Fruit fly (Drosophila melanogaster): ENCODE results near the gene CG42832.

Gene CG42832

dm6 chr3L:11578211-11578673 is 31.7 kb upstream of the CG42832 start, which contains the start of gene CG33270:
Gene CG33270, minus strand, starts transcription at chr3L:11578623.
- TF ChIP-seq cic (GFP tag; optimal IDR thresholded peaks at IDR 0.05) (no peak), toe (GFP tag; optimal IDR thresholded peaks at IDR 0.05) (no peak), CG11617 (GFP tag; optimal IDR thresholded peaks at IDR 0.05) (no peak), Mnt (GFP tag; optimal IDR thresholded peaks at IDR 0.05) (no peak), cnc (optimal IDR thresholded peaks at IDR 0.05) (no peak)

DNA sequence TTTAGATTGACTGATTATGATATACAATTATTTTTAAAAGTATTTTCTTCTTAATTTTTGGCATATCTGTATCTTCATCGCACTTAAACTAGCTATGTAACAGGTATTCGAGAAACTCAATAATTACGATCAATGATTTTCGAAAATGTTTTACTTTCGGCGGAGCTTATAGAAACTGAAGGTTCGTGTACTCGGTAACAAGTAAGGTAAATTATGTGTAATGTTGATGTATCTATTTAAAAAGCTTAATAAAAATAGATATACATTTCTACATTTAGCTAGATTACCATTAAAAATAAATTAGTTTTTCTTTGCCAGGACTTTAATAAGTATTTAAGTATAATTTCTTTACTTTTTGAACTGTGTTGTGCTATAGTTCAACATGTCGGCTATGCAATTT is 31.1 kb upstream of the CG42832 start:
- TF ChIP-seq Hr96 (GFP tag; optimal IDR thresholded peaks at IDR 0.05), result no peak
- TF ChIP-seq CG5204 (GFP tag; optimal IDR thresholded peaks at IDR 0.05), result no peak
- TF ChIP-seq pad (GFP tag; optimal IDR thresholded peaks at IDR 0.05), result no peak

DNA sequence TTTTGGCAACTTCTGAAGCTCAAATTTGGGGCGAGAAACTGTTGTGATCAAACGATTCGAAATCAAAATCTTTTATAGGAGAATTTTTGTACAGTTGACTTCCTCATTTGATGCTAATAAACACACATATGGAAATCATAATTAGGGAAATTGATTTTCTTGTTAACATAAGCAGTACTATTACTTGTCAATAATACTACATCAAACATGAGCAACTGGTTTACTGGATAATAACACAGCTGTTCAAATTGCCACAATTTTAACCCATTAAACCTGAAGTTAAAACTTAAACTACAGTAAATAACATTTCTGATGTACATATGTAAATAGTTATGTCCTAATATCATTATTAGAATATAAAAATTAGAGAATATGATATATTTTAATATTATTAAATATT is 30.0 kb upstream of the CG42832 start, which contains the start of gene CG43390:
TSS of gene CG43390 (minus strand) at position 32 of the 400 bp plus-strand sequence.
- TF ChIP-seq Clk (GFP tag; optimal IDR thresholded peaks at IDR 0.05) (no peak), CG7101 (tag; optimal IDR thresholded peaks at IDR 0.05) (no peak), CG14711 (tag; optimal IDR thresholded peaks at IDR 0.05) (no peak), CG12768 (GFP tag; optimal IDR thresholded peaks at IDR 0.05) (no peak), toe (GFP tag; optimal IDR thresholded peaks at IDR 0.05) (no peak), pad (GFP tag; optimal IDR thresholded peaks at IDR 0.05) (no peak), kay (GFP tag; ENCODE audit: borderline replicate concordance) (no peak), tj (GFP tag; optimal IDR thresholded peaks at IDR 0.05) (no peak), cic (GFP tag; optimal IDR thresholded peaks at IDR 0.05) (no peak), bab1 (GFP tag; optimal IDR thresholded peaks at IDR 0.05) (no peak), Crg-1 (GFP tag; optimal IDR thresholded peaks at IDR 0.05) (no peak), CG33017 (tag; optimal IDR thresholded peaks at IDR 0.05) (no peak), Hr96 (GFP tag; optimal IDR thresholded peaks at IDR 0.05) (no peak), CG11617 (GFP tag; optimal IDR thresholded peaks at IDR 0.05) (no peak), ovo (GFP tag; optimal IDR thresholded peaks at IDR 0.05) (no peak)

- TF ChIP-seq CG33017 (tag; optimal IDR thresholded peaks at IDR 0.05) (no peak), ovo (GFP tag; optimal IDR thresholded peaks at IDR 0.05) (no peak), toe (GFP tag; optimal IDR thresholded peaks at IDR 0.05) (no peak), Crg-1 (GFP tag; optimal IDR thresholded peaks at IDR 0.05) (no peak), bab1 (GFP tag; optimal IDR thresholded peaks at IDR 0.05) (no peak), CG7101 (tag; optimal IDR thresholded peaks at IDR 0.05) (no peak), CG12768 (GFP tag; optimal IDR thresholded peaks at IDR 0.05) (no peak), cnc (optimal IDR thresholded peaks at IDR 0.05) (no peak), cic (GFP tag; optimal IDR thresholded peaks at IDR 0.05) (no peak), tj (GFP tag; optimal IDR thresholded peaks at IDR 0.05) (no peak), CG7045 (GFP tag; optimal IDR thresholded peaks at IDR 0.05) (no peak), CG5204 (GFP tag; optimal IDR thresholded peaks at IDR 0.05) (no peak), kay (GFP tag; ENCODE audit: borderline replicate concordance) (no peak), pad (GFP tag; optimal IDR thresholded peaks at IDR 0.05) (no peak), CG11617 (GFP tag; optimal IDR thresholded peaks at IDR 0.05) (no peak), CG1620 (GFP tag; optimal IDR thresholded peaks at IDR 0.05) (no peak)
These were observed 29.0 kb upstream of the CG42832 start, which contains the start of gene CG43391 for dm6 chr3L:11580919-11581318. Gene CG43391, minus strand, starts transcription at chr3L:11581019.

DNA sequence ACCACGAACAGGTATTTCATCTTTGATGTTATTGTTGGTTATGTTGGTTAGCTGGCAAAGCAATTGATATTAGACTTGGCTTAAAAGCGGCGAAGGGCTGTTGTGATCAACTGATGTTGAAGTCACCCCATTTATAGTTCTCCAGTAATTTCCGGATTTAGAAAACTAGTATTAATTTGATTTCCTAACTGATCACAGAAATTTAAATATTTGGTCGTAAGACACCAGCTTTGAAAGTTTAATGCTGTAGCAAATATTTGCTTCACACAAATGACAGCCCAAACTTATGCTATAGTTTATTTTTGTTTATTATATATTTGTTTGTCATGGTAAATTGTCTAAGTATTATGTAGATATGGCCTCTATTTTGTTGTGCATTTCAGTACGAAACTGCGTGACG is 27.8 kb upstream of the CG42832 start, which contains the start of gene CG33269:
TSS of gene CG33269 (minus strand) at position 101 of the 400 bp plus-strand sequence.
- no peak for TF ChIP-seq pad (GFP tag; optimal IDR thresholded peaks at IDR 0.05)
- TF ChIP-seq CG7045 (GFP tag; optimal IDR thresholded peaks at IDR 0.05), result no peak
- TF ChIP-seq cic (GFP tag; optimal IDR thresholded peaks at IDR 0.05), result no peak
- no peak for TF ChIP-seq Crg-1 (GFP tag; optimal IDR thresholded peaks at IDR 0.05)
- no peak for TF ChIP-seq kay (GFP tag; ENCODE audit: borderline replicate concordance)
- no peak for TF ChIP-seq Clk (GFP tag; optimal IDR thresholded peaks at IDR 0.05)
- no peak for TF ChIP-seq cnc (optimal IDR thresholded peaks at IDR 0.05)
- TF ChIP-seq CG7101 (tag; optimal IDR thresholded peaks at IDR 0.05), result no peak

dm6 chr3L:11583964-11584363 is 26.0 kb upstream of the CG42832 start, which contains the start of gene CG32086:
Gene CG32086, minus strand, starts transcription at chr3L:11584064.
- TF ChIP-seq CG33017 (tag; optimal IDR thresholded peaks at IDR 0.05) (no peak), cnc (optimal IDR thresholded peaks at IDR 0.05) (no peak), Clk (GFP tag; optimal IDR thresholded peaks at IDR 0.05) (no peak), cic (GFP tag; optimal IDR thresholded peaks at IDR 0.05) (no peak), toe (GFP tag; optimal IDR thresholded peaks at IDR 0.05) (no peak), tj (GFP tag; optimal IDR thresholded peaks at IDR 0.05) (no peak), ovo (GFP tag; optimal IDR thresholded peaks at IDR 0.05) (no peak), Mnt (GFP tag; optimal IDR thresholded peaks at IDR 0.05) (no peak), CG11617 (GFP tag; optimal IDR thresholded peaks at IDR 0.05) (no peak), kay (GFP tag; ENCODE audit: borderline replicate concordance) (no peak), CG1620 (GFP tag; optimal IDR thresholded peaks at IDR 0.05) (no peak), CG7045 (GFP tag; optimal IDR thresholded peaks at IDR 0.05) (no peak), CG5204 (GFP tag; optimal IDR thresholded peaks at IDR 0.05) (no peak), Hr96 (GFP tag; optimal IDR thresholded peaks at IDR 0.05) (no peak), CG14711 (tag; optimal IDR thresholded peaks at IDR 0.05) (no peak), Crg-1 (GFP tag; optimal IDR thresholded peaks at IDR 0.05) (no peak), bab1 (GFP tag; optimal IDR thresholded peaks at IDR 0.05) (no peak), CG7101 (tag; optimal IDR thresholded peaks at IDR 0.05) (no peak), pad (GFP tag; optimal IDR thresholded peaks at IDR 0.05) (no peak)

Measured in whole organism, adult.